Fruit fly (Drosophila melanogaster) whole organism, adult: ENCODE data around the gene CG10226.

ENCODE experiments used
- CG11617 ChIP-seq: fragments of 200-800 bp; sonication (Bioruptor generic); optimal IDR thresholded peaks from 2 replicates; lab custom pipeline; 2017; ENCODE audit warnings: mild to moderate bottlenecking, missing biosample characterization, missing genetic modification reagents, missing genetic modification characterization
- CG12768 ChIP-seq: fragments of 200-800 bp; sonication (Bioruptor generic); optimal IDR thresholded peaks from 2 replicates; lab custom pipeline; 2017; ENCODE audit warnings: missing biosample characterization, missing genetic modification characterization, mild to moderate bottlenecking, moderate library complexity, missing genetic modification reagents
- CG14711 ChIP-seq: fragments of 200-800 bp; sonication (Bioruptor generic); optimal IDR thresholded peaks from 2 replicates; lab custom pipeline; 2018; ENCODE audit warnings: missing biosample characterization, mild to moderate bottlenecking, missing genetic modification characterization, moderate library complexity
- CG1620 ChIP-seq: fragments of 200-800 bp; sonication (Bioruptor generic); optimal IDR thresholded peaks from 2 replicates; lab custom pipeline; 2016; ENCODE audit warnings: missing biosample characterization, missing genetic modification characterization
- CG33017 ChIP-seq: fragments of 200-800 bp; sonication (Bioruptor generic); optimal IDR thresholded peaks from 2 replicates; lab custom pipeline; 2018; ENCODE audit warnings: missing biosample characterization, mild to moderate bottlenecking, missing genetic modification characterization, moderate library complexity
- CG5204 ChIP-seq: fragments of 200-800 bp; sonication (Bioruptor generic); optimal IDR thresholded peaks from 2 replicates; lab custom pipeline; 2016; ENCODE audit warnings: missing biosample characterization, missing genetic modification characterization
- CG7045 ChIP-seq: fragments of 200-800 bp; sonication (Bioruptor generic); optimal IDR thresholded peaks from 2 replicates; lab custom pipeline; 2017; ENCODE audit warnings: missing biosample characterization, mild to moderate bottlenecking, missing genetic modification characterization
- CG7101 ChIP-seq: fragments of 200-800 bp; sonication (Bioruptor generic); optimal IDR thresholded peaks from 2 replicates; lab custom pipeline; 2018; ENCODE audit warnings: missing biosample characterization, mild to moderate bottlenecking, missing genetic modification characterization, moderate library complexity
- Clk ChIP-seq: fragments of 200-800 bp; sonication (Bioruptor generic); optimal IDR thresholded peaks from 2 replicates; lab custom pipeline; 2017; ENCODE audit warnings: missing biosample characterization, missing genetic modification characterization
- Crg-1 ChIP-seq: fragments of 200-800 bp; sonication (Bioruptor generic); optimal IDR thresholded peaks from 2 replicates; lab custom pipeline; 2016; ENCODE audit warnings: missing biosample characterization, missing genetic modification characterization
- Hr96 ChIP-seq: fragments of 200-800 bp; sonication (Bioruptor generic); optimal IDR thresholded peaks from 2 replicates; lab custom pipeline; 2016; ENCODE audit warnings: missing biosample characterization, missing genetic modification characterization
- Mnt ChIP-seq: fragments of 200-800 bp; sonication (Bioruptor generic); optimal IDR thresholded peaks from 2 replicates; lab custom pipeline; 2016; ENCODE audit warnings: missing biosample characterization, mild to moderate bottlenecking, missing genetic modification characterization
- bab1 ChIP-seq: fragments of 200-800 bp; sonication (Bioruptor generic); optimal IDR thresholded peaks from 3 replicates; lab custom pipeline; 2019; ENCODE audit warnings: missing biosample characterization, mild to moderate bottlenecking, missing genetic modification characterization, moderate library complexity
- cic ChIP-seq: fragments of 200-800 bp; sonication (Bioruptor generic); optimal IDR thresholded peaks from 2 replicates; lab custom pipeline; 2017; ENCODE audit warnings: missing biosample characterization, mild to moderate bottlenecking, missing genetic modification characterization, moderate library complexity
- cnc ChIP-seq, 2 experiments: fragments of >200 bp; optimal IDR thresholded peaks; 2 replicates each; lab custom pipeline; 2017
- kay ChIP-seq: fragments of 200-800 bp; sonication (Bioruptor generic); peaks from one replicate; lab custom pipeline; 2016; ENCODE audit warnings: missing biosample characterization, missing genetic modification characterization, borderline replicate concordance
- ovo ChIP-seq: fragments of 200-800 bp; sonication (Bioruptor generic); optimal IDR thresholded peaks from 2 replicates; lab custom pipeline; 2016; ENCODE audit warnings: missing biosample characterization, missing genetic modification characterization
- pad ChIP-seq: fragments of 200-800 bp; sonication (Bioruptor generic); optimal IDR thresholded peaks from 3 replicates; lab custom pipeline; 2017; ENCODE audit warnings: missing biosample characterization, missing genetic modification characterization, mild to moderate bottlenecking, moderate library complexity, missing genetic modification reagents
- tj ChIP-seq: fragments of 200-800 bp; sonication (Bioruptor generic); optimal IDR thresholded peaks from 3 replicates; lab custom pipeline; 2017; ENCODE audit warnings: missing biosample characterization, mild to moderate bottlenecking, missing genetic modification characterization, moderate library complexity
- toe ChIP-seq: fragments of 200-800 bp; sonication (Bioruptor generic); optimal IDR thresholded peaks from 2 replicates; lab custom pipeline; 2016; ENCODE audit warnings: missing biosample characterization, missing genetic modification characterization

The CG10226 gene

dm6 chr3L:6188995-6189927 lies 50.6 kb downstream of the CG10226 start, which contains the start of the genes D19A and CG7386:
Gene D19A, minus strand, starts transcription at chr3L:6189123.
Gene CG7386, plus strand, starts transcription at chr3L:6189745.
- peak; percentile 49 for TF ChIP-seq Mnt (GFP tag; lab: Kevin White, UChicago)
- peak; percentile 27 for TF ChIP-seq CG14711 (tag; lab: Kevin White, UChicago)
- TF ChIP-seq toe (GFP tag; lab: Kevin White, UChicago): peak; percentile 53
- peak; percentile 31 for TF ChIP-seq Hr96
- no peak for TF ChIP-seq Crg-1
- TF ChIP-seq CG12768 (GFP tag; lab: Kevin White, UChicago): peak; percentile 1
- TF ChIP-seq tj (GFP tag; lab: Kevin White, UChicago): peak; percentile 24
- peak; percentile 60 for TF ChIP-seq CG1620
- peak; percentile 72 for TF ChIP-seq CG7101 (tag; lab: Kevin White, UChicago)
- TF ChIP-seq CG5204 (GFP tag; lab: Kevin White, UChicago): peak; percentile 33
- no peak for TF ChIP-seq ovo (GFP tag; lab: Kevin White, UChicago)
- TF ChIP-seq CG7045 (GFP tag; lab: Kevin White, UChicago): peak; percentile 27
- no peak for TF ChIP-seq cic (GFP tag; lab: Kevin White, UChicago)
- TF ChIP-seq bab1 (GFP tag; lab: Kevin White, UChicago): peak; percentile 79
- peak; percentile 61 for TF ChIP-seq CG11617 (GFP tag; lab: Kevin White, UChicago)
- TF ChIP-seq CG33017 (tag; lab: Kevin White, UChicago): peak; percentile 70
- no peak for TF ChIP-seq cnc (optimal IDR thresholded peaks at IDR 0.05; lab: Kevin White, UChicago)

dm6 chr3L:6184884-6185438 lies 54.9 kb downstream of the CG10226 start, which contains the start of the genes D19B and CG43293:
Gene D19B, minus strand, starts transcription at chr3L:6184920.
Gene CG43293, plus strand, starts transcription at chr3L:6185189.
- TF ChIP-seq CG12768 (GFP tag; lab: Kevin White, UChicago): peak; percentile 76
- peak; percentile 82 for TF ChIP-seq CG11617 (GFP tag; lab: Kevin White, UChicago)
- TF ChIP-seq ovo (GFP tag; lab: Kevin White, UChicago): peak; percentile 3
- TF ChIP-seq Mnt (GFP tag; lab: Kevin White, UChicago): peak; percentile 100
- TF ChIP-seq kay: no peak
- peak; percentile 76 for TF ChIP-seq CG1620
- peak; percentile 78 for TF ChIP-seq CG7045 (GFP tag; lab: Kevin White, UChicago)
- peak; percentile 54 for TF ChIP-seq Crg-1
- peak; percentile 84 for TF ChIP-seq bab1 (GFP tag; lab: Kevin White, UChicago)
- peak; percentile 60 for TF ChIP-seq toe (GFP tag; lab: Kevin White, UChicago)
- TF ChIP-seq CG14711 (tag; lab: Kevin White, UChicago): peak; percentile 74
- TF ChIP-seq CG7101 (tag; lab: Kevin White, UChicago): peak; percentile 74
- peak; percentile 54 for TF ChIP-seq pad
- no peak for TF ChIP-seq cnc (optimal IDR thresholded peaks at IDR 0.05; lab: Kevin White, UChicago)
- peak; percentile 66 for TF ChIP-seq Clk (GFP tag; lab: Kevin White, UChicago)
- TF ChIP-seq CG33017 (tag; lab: Kevin White, UChicago): peak; percentile 75
- TF ChIP-seq Hr96: peak; percentile 65
- peak; percentile 78 for TF ChIP-seq tj (GFP tag; lab: Kevin White, UChicago)
- peak; percentile 98 for TF ChIP-seq cic (GFP tag; lab: Kevin White, UChicago)
- peak; percentile 64 for TF ChIP-seq CG5204 (GFP tag; lab: Kevin White, UChicago)
